Worm (Caenorhabditis elegans) whole organism, early embryonic: ENCODE data around the gene nhr-118.

Experiments
- ama-1 ChIP-seq: fragments of 150-350 bp; optimal IDR thresholded peaks from 2 replicates; lab custom pipeline; 2014
- flt-1 ChIP-seq: fragments of 200-800 bp; sonication (Bioruptor generic); IDR thresholded peaks from 2 replicates; pipeline ENCODE4 v1.3.6; 2022; ENCODE audit warnings: missing genetic modification characterization, missing compliant biosample characterization

- TF ChIP-seq flt-1 (GFP tag; lab: Robert Waterston, UW): no peak
- no peak for TF ChIP-seq ama-1
Measured at ce11 chrV:4387916-4388315, 19.7 kb upstream of the nhr-118 start.
